Fruit fly (Drosophila melanogaster): ENCODE data around the gene CG9130.

DNA sequence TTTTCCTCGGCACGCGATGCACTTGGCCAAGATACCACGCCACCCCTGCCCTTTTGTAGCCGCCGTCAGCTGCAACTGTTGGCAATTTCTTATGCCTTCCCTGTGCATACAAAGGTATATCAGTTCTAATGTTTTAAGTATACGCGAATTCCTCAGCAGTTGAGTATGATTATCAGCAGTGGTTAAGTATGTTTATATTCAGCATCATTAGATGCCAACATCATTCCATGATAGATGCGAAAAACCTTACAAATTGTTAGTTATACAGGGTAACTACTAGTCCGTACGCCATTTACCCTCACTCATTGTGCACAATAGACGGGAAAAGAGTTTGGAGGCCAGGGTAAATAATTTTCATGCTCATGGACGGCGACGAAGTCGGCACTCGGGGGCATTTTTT, 27.9 kb downstream of the CG9130 start:
- TF ChIP-seq CG8478 (optimal IDR thresholded peaks at IDR 0.05) (no peak), CTCF (optimal IDR thresholded peaks at IDR 0.05) (no peak)

Measured in S2 (cell line).